Worm (Caenorhabditis elegans): ENCODE results near the gene ZK84.5.

Gene ZK84.5

ce11 chrII:6025647-6026046 lies 9.3 kb upstream of the ZK84.5 start:
- TF ChIP-seq hlh-30 (tag; optimal IDR thresholded peaks at IDR 0.05; ENCODE audit: insufficient read depth) = no peak
- no peak for TF ChIP-seq daf-16 (GFP tag; optimal IDR thresholded peaks at IDR 0.05)
- peak; percentile 99 for TF ChIP-seq daf-16 (tag; optimal IDR thresholded peaks at IDR 0.05)
- peak; percentile 46 for TF ChIP-seq pqm-1 (tag; optimal IDR thresholded peaks at IDR 0.05)
- peak; percentile 7 for TF ChIP-seq nhr-102 (tag; optimal IDR thresholded peaks at IDR 0.05)
- peak; percentile 59 for TF ChIP-seq dve-1 (tag; optimal IDR thresholded peaks at IDR 0.05; ENCODE audit: insufficient read depth)
- peak; percentile 69 for TF ChIP-seq dmd-6 (GFP tag; IDR thresholded peaks at IDR 0.05)
- peak in 1 of 2 experiments; percentile 63 for TF ChIP-seq hif-1 (tag; optimal IDR thresholded peaks at IDR 0.05)
- 0 out of 2 replicates have a peak, but pooled peaks have one; percentile 34 for TF ChIP-seq tra-1 (GFP tag; IDR thresholded peaks at IDR 0.05)
- no peak for TF ChIP-seq ztf-11 (tag; optimal IDR thresholded peaks at IDR 0.05)
- no peak for TF ChIP-seq daf-19 (GFP tag; conservative IDR thresholded peaks at IDR 0.05)
- peak; percentile 64 for TF ChIP-seq hlh-11 (tag; optimal IDR thresholded peaks at IDR 0.05)
- 0 out of 2 replicates have a peak, but pooled peaks have one; percentile 25 for TF ChIP-seq php-3 (GFP tag; IDR thresholded peaks at IDR 0.05)
- TF ChIP-seq nhr-41 (GFP tag; IDR thresholded peaks at IDR 0.05) = no peak
- TF ChIP-seq nhr-28 (tag; optimal IDR thresholded peaks at IDR 0.05) = peak; percentile 32

- TF ChIP-seq zip-11 (GFP tag; IDR thresholded peaks at IDR 0.05) = no peak
- peak; percentile 43 for TF ChIP-seq pqm-1 (tag; optimal IDR thresholded peaks at IDR 0.05)
- no peak for TF ChIP-seq daf-16 (GFP tag; optimal IDR thresholded peaks at IDR 0.05)
- TF ChIP-seq daf-16 (tag; optimal IDR thresholded peaks at IDR 0.05) = peak; percentile 83
Measured at ce11 chrII:6024879-6025278, 8.6 kb upstream of the ZK84.5 start, which contains the start of gene R12C12.9. R12C12.9 (minus strand) TSS chrII:6024979.

- TF ChIP-seq nhr-42 (GFP tag; IDR thresholded peaks at IDR 0.05) = no peak
- no peak for TF ChIP-seq daf-12 (tag; optimal IDR thresholded peaks at IDR 0.05)
- no peak for TF ChIP-seq F49E8.2 (tag; optimal IDR thresholded peaks at IDR 0.05; ENCODE audit: borderline replicate concordance)
- no peak for TF ChIP-seq saeg-2 (GFP tag; IDR thresholded peaks at IDR 0.05)
- TF ChIP-seq nhr-28 (tag; optimal IDR thresholded peaks at IDR 0.05) = no peak
- TF ChIP-seq daf-8 (GFP tag; IDR thresholded peaks at IDR 0.05) = no peak
- no peak for TF ChIP-seq Y75B8A.6 (GFP tag; IDR thresholded peaks at IDR 0.05)
- peak; percentile 98 for TF ChIP-seq set-16 (GFP tag; IDR thresholded peaks at IDR 0.05)
- no peak for TF ChIP-seq ctbp-1 (GFP tag; IDR thresholded peaks at IDR 0.05)
- no peak for TF ChIP-seq ceh-62 (tag; optimal IDR thresholded peaks at IDR 0.05)
- peak; percentile 86; the same call in 1 of the 2 replicates for TF ChIP-seq pha-4 (GFP tag; IDR thresholded peaks at IDR 0.05)
- no peak for TF ChIP-seq pha-4 (tag; optimal IDR thresholded peaks at IDR 0.05)
- TF ChIP-seq hif-1 (tag; optimal IDR thresholded peaks at IDR 0.05) = no peak
- TF ChIP-seq fkh-10 (GFP tag; optimal IDR thresholded peaks at IDR 0.05) = no peak
- no peak for TF ChIP-seq F37D6.2 (tag; optimal IDR thresholded peaks at IDR 0.05)
- no peak for TF ChIP-seq zip-2 (tag; optimal IDR thresholded peaks at IDR 0.05)
Measured at ce11 chrII:6022596-6022995, 6.3 kb upstream of the ZK84.5 start.

ce11 chrII:6020353-6020752 lies 4.0 kb upstream of the ZK84.5 start, which contains the start of gene ZK84.1:
ZK84.1 (plus strand) TSS chrII:6020653.
- TF ChIP-seq lin-29 (GFP tag; IDR thresholded peaks at IDR 0.05) (no peak), lim-7 (GFP tag; IDR thresholded peaks at IDR 0.05) (no peak), cey-2 (tag; optimal IDR thresholded peaks at IDR 0.05; ENCODE audit: borderline replicate concordance, insufficient read depth) (no peak), unc-62 (GFP tag; optimal IDR thresholded peaks at IDR 0.05 in 1 of 2) (no peak), unc-62 (tag; optimal IDR thresholded peaks at IDR 0.05) (no peak), duxl-1 (tag; optimal IDR thresholded peaks at IDR 0.05; ENCODE audit: poor library complexity) (no peak), daf-8 (GFP tag; IDR thresholded peaks at IDR 0.05) (no peak), aly-2 (tag; optimal IDR thresholded peaks at IDR 0.05) (no peak), nhr-41 (GFP tag; IDR thresholded peaks at IDR 0.05) (no peak), D1046.2 (GFP tag; IDR thresholded peaks at IDR 0.05) (no peak), sdz-12 (GFP tag; optimal IDR thresholded peaks at IDR 0.05) (no peak), fos-1 (tag; optimal IDR thresholded peaks at IDR 0.05) (no peak), F44E2.7 (GFP tag; IDR thresholded peaks at IDR 0.05) (no peak), mxl-2 (GFP tag; conservative IDR thresholded peaks at IDR 0.05) (no peak), snpc-1.2 (GFP tag; IDR thresholded peaks at IDR 0.05) (no peak), hif-1 (tag; optimal IDR thresholded peaks at IDR 0.05) (no peak)

Measured in whole organism, L4 larva.